Worm (Caenorhabditis elegans): ENCODE measurements around the gene rbm-25.

The rbm-25 gene

ce11 chrV:12530129-12530528 lies 32.1 kb downstream of the rbm-25 start:
- TF ChIP-seq fos-1 (tag; optimal IDR thresholded peaks at IDR 0.05): no peak
- TF ChIP-seq ztf-4 (tag; optimal IDR thresholded peaks at IDR 0.05): no peak
- no peak for TF ChIP-seq ztf-1 (GFP tag; conservative IDR thresholded peaks at IDR 0.05)
- no peak for TF ChIP-seq alr-1 (tag; optimal IDR thresholded peaks at IDR 0.05)
- TF ChIP-seq crh-2 (tag; optimal IDR thresholded peaks at IDR 0.05): peak; percentile 53
- no peak for TF ChIP-seq aly-2 (tag; optimal IDR thresholded peaks at IDR 0.05)
- TF ChIP-seq gmeb-1 (tag; optimal IDR thresholded peaks at IDR 0.05): no peak
- no peak for TF ChIP-seq sma-3 (GFP tag; optimal IDR thresholded peaks at IDR 0.05)
- no peak for TF ChIP-seq unc-62 (GFP tag; optimal IDR thresholded peaks at IDR 0.05)
- no peak for TF ChIP-seq nhr-25 (tag; optimal IDR thresholded peaks at IDR 0.05)
- TF ChIP-seq F13H6.1 (tag; optimal IDR thresholded peaks at IDR 0.05): peak; percentile 49
- TF ChIP-seq nhr-10 (tag; optimal IDR thresholded peaks at IDR 0.05): no peak
- no peak for TF ChIP-seq ceh-82 (tag; optimal IDR thresholded peaks at IDR 0.05)
- peak; percentile 48 for TF ChIP-seq sem-4 (tag; optimal IDR thresholded peaks at IDR 0.05)
- TF ChIP-seq nhr-6 (tag; optimal IDR thresholded peaks at IDR 0.05): no peak
- peak; percentile 30 for TF ChIP-seq zag-1 (tag; optimal IDR thresholded peaks at IDR 0.05)
- TF ChIP-seq egl-27 (tag; optimal IDR thresholded peaks at IDR 0.05): peak; percentile 41
- TF ChIP-seq unc-55 (GFP tag; optimal IDR thresholded peaks at IDR 0.05): peak; percentile 16
- peak; percentile 67 for TF ChIP-seq Y55F3AM.14 (GFP tag; optimal IDR thresholded peaks at IDR 0.05)
- TF ChIP-seq unc-39 (tag; optimal IDR thresholded peaks at IDR 0.05): no peak
- no peak for TF ChIP-seq R02D3.7 (tag; optimal IDR thresholded peaks at IDR 0.05)
- no peak for TF ChIP-seq mdl-1 (tag; optimal IDR thresholded peaks at IDR 0.05)
- TF ChIP-seq ceh-16 (tag; optimal IDR thresholded peaks at IDR 0.05): peak; percentile 60
- TF ChIP-seq C34F6.9 (tag; optimal IDR thresholded peaks at IDR 0.05): peak; percentile 44
- TF ChIP-seq ztf-11 (tag; optimal IDR thresholded peaks at IDR 0.05): no peak
- no peak for TF ChIP-seq dmd-4 (tag; optimal IDR thresholded peaks at IDR 0.05)
- no peak for TF ChIP-seq nhr-77 (tag; optimal IDR thresholded peaks at IDR 0.05)
- TF ChIP-seq sma-9 (GFP tag; optimal IDR thresholded peaks at IDR 0.05): peak; percentile 24
- no peak for TF ChIP-seq sma-9 (tag; optimal IDR thresholded peaks at IDR 0.05)
- TF ChIP-seq ama-1 (optimal IDR thresholded peaks at IDR 0.05): no peak
- no peak for TF ChIP-seq nhr-23 (tag; optimal IDR thresholded peaks at IDR 0.05)
- TF ChIP-seq nhr-21 (tag; optimal IDR thresholded peaks at IDR 0.05): no peak
- TF ChIP-seq blmp-1 (tag; optimal IDR thresholded peaks at IDR 0.05; ENCODE audit: insufficient read depth): no peak
- no peak for TF ChIP-seq lin-11 (tag; optimal IDR thresholded peaks at IDR 0.05)
- no peak for TF ChIP-seq mab-5 (tag; optimal IDR thresholded peaks at IDR 0.05)
- TF ChIP-seq elt-3 (tag; optimal IDR thresholded peaks at IDR 0.05): no peak
- TF ChIP-seq peb-1 (tag; optimal IDR thresholded peaks at IDR 0.05): no peak
- no peak for TF ChIP-seq nhr-12 (tag; optimal IDR thresholded peaks at IDR 0.05)
- TF ChIP-seq ZK546.5 (tag; optimal IDR thresholded peaks at IDR 0.05): no peak
- TF ChIP-seq lin-39 (tag; optimal IDR thresholded peaks at IDR 0.05): no peak
- no peak for TF ChIP-seq nhr-129 (tag; optimal IDR thresholded peaks at IDR 0.05)
- no peak for TF ChIP-seq nhr-237 (tag; optimal IDR thresholded peaks at IDR 0.05)
- TF ChIP-seq nhr-11 (tag; optimal IDR thresholded peaks at IDR 0.05): no peak
- TF ChIP-seq skn-1 (tag; optimal IDR thresholded peaks at IDR 0.05): no peak
- TF ChIP-seq lin-13 (GFP tag; optimal IDR thresholded peaks at IDR 0.05): no peak
- TF ChIP-seq mbf-1 (tag; optimal IDR thresholded peaks at IDR 0.05): no peak
- no peak for TF ChIP-seq elt-1 (tag; optimal IDR thresholded peaks at IDR 0.05)
- no peak for TF ChIP-seq snpc-4 (tag; optimal IDR thresholded peaks at IDR 0.05)
- peak in 1 of 2 experiments; percentile 32 for TF ChIP-seq lsy-2 (tag; optimal IDR thresholded peaks at IDR 0.05)

DNA sequence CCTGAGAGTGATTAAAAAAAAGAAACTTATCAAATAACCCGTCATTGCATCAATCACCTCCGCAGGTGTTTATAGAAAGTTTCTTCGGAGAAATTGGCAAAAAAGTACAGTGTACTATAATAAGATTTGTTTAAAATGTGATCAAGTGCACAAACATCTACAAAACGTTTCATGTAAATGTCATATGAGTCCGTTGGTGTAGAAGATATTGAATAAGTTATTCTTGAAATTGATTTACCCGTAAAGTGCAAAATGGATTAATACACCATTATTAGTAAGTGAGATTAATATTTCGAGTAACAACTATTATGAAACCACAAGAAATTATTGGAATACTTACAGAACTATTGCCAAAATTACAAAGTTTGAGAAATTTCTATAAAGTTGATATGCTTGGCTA lies 33.1 kb downstream of the rbm-25 start:
- TF ChIP-seq sem-4 (tag; optimal IDR thresholded peaks at IDR 0.05) (no peak), mab-5 (tag; optimal IDR thresholded peaks at IDR 0.05) (no peak), ztf-11 (tag; optimal IDR thresholded peaks at IDR 0.05) (no peak), unc-39 (tag; optimal IDR thresholded peaks at IDR 0.05) (no peak), nhr-21 (tag; optimal IDR thresholded peaks at IDR 0.05) (peak; percentile 39), snpc-4 (tag; optimal IDR thresholded peaks at IDR 0.05) (no peak), nhr-6 (tag; optimal IDR thresholded peaks at IDR 0.05) (no peak), sma-9 (GFP tag; optimal IDR thresholded peaks at IDR 0.05) (peak; percentile 16), sma-9 (tag; optimal IDR thresholded peaks at IDR 0.05) (no peak), blmp-1 (tag; optimal IDR thresholded peaks at IDR 0.05; ENCODE audit: insufficient read depth) (peak; percentile 16), unc-62 (GFP tag; optimal IDR thresholded peaks at IDR 0.05) (no peak), elt-1 (tag; optimal IDR thresholded peaks at IDR 0.05) (no peak), lsy-2 (tag; optimal IDR thresholded peaks at IDR 0.05) (peak in 1 of 2 experiments; percentile 31), sma-3 (GFP tag; optimal IDR thresholded peaks at IDR 0.05) (no peak), lin-11 (tag; optimal IDR thresholded peaks at IDR 0.05) (no peak), nhr-237 (tag; optimal IDR thresholded peaks at IDR 0.05) (no peak), dmd-4 (tag; optimal IDR thresholded peaks at IDR 0.05) (peak; percentile 23), ama-1 (optimal IDR thresholded peaks at IDR 0.05) (no peak), zag-1 (tag; optimal IDR thresholded peaks at IDR 0.05) (no peak), C34F6.9 (tag; optimal IDR thresholded peaks at IDR 0.05) (peak; percentile 23), unc-55 (GFP tag; optimal IDR thresholded peaks at IDR 0.05) (no peak), lin-13 (GFP tag; optimal IDR thresholded peaks at IDR 0.05) (no peak), ztf-4 (tag; optimal IDR thresholded peaks at IDR 0.05) (no peak), elt-3 (tag; optimal IDR thresholded peaks at IDR 0.05) (no peak), peb-1 (tag; optimal IDR thresholded peaks at IDR 0.05) (no peak), nhr-11 (tag; optimal IDR thresholded peaks at IDR 0.05) (no peak), Y55F3AM.14 (GFP tag; optimal IDR thresholded peaks at IDR 0.05) (no peak), mdl-1 (tag; optimal IDR thresholded peaks at IDR 0.05) (no peak), aly-2 (tag; optimal IDR thresholded peaks at IDR 0.05) (no peak), fos-1 (tag; optimal IDR thresholded peaks at IDR 0.05) (peak; percentile 46), alr-1 (tag; optimal IDR thresholded peaks at IDR 0.05) (no peak), mbf-1 (tag; optimal IDR thresholded peaks at IDR 0.05) (no peak), crh-2 (tag; optimal IDR thresholded peaks at IDR 0.05) (no peak), egl-27 (tag; optimal IDR thresholded peaks at IDR 0.05) (no peak), nhr-129 (tag; optimal IDR thresholded peaks at IDR 0.05) (no peak)
